Worm (Caenorhabditis elegans) whole organism, L4/young adult: ENCODE results near the gene F16F9.4.
"Not testable (repeated sequence)": the region's sequence is repeated elsewhere in the genome, so short reads cannot be mapped to it uniquely, and the experiment has no call there.

Source experiments
- W03F9.2 ChIP-seq: fragments of 150-350 bp; optimal IDR thresholded peaks from 2 replicates; lab custom pipeline; 2014; ENCODE audit warnings: missing biosample characterization, missing genetic modification characterization
- dao-5 ChIP-seq: sonication (generic microtip); optimal IDR thresholded peaks from 2 replicates; lab custom pipeline; 2016; ENCODE audit warnings: missing genotype, missing genetic modification characterization, moderate library complexity, missing compliant biosample characterization
- him-1 ChIP-seq: sonication (generic microtip); optimal IDR thresholded peaks from 2 replicates; lab custom pipeline; 2016; ENCODE audit warnings: missing genotype, missing genetic modification reagents, missing genetic modification characterization, missing compliant biosample characterization

F16F9.4 gene

DNA sequence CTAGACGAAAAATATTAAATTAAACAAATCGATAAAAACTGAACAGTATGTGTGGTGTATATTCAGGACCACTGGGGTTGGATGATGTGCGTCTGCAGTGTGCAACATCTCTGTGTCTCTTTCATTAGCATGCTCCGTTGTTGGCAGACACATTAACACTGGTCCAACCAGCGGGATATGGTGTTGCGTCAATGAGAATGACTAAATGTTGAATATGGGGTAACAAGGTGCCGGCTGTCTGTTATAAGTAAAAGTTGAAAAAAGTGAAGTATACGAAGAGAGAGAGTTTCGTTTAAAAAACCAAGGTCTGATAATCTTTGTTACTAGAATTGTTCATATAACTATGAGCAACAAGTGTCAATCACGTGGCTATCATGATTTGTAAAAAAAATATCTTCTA lies 46.3 kb downstream of the F16F9.4 start, which contains the start of gene ced-8:
Gene ced-8, minus strand, starts transcription at position 101 of the 400 bp plus-strand sequence.
- TF ChIP-seq him-1 (no peak), dao-5 (tag; lab: Kevin White, UChicago) (no peak), W03F9.2 (tag; lab: Kevin White, UChicago) (no peak)

DNA sequence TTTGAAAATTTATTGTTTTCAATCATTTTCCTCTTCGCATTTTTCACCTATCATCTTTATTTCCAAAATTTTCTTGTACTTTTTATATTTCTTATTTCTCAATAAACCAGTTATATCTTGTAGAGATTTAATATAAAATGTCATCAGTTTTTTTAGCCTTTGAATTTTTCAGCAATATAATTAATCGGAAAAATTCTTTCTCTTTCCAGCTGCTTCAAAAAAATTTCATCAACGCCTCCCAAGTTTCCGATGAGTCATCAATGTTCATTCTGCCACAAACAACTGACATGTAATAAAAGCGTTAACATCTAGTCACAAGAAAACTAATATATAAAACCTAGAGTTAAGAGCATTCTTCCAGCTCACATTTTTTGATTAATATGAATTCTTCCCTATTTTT lies 50.0 kb downstream of the F16F9.4 start, which contains the start of gene F08F1.4:
Gene F08F1.4, plus strand, starts transcription at position 301 of the 400 bp plus-strand sequence.
- no peak for TF ChIP-seq him-1
- no peak for TF ChIP-seq W03F9.2 (tag; lab: Kevin White, UChicago)
- no peak for TF ChIP-seq dao-5 (tag; lab: Kevin White, UChicago)

DNA sequence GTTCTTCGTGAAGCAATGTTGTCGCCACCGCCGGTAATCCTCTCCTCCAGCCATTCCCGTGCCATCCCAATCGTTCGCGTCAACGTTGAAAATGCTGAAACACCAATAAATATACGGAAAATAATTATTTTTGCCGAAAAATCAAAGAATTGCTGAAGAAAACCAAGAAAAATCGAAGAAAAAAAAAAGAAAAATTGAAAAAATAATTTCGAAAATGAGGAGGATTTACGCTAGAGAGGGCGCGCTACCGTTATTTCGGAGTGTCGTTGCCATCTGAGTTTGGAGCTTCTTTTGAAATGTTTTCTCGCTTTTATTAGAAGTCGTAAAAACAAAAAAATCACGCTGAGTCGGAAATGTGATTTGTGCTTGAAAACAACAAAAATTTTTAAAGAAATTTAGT lies 52.4 kb downstream of the F16F9.4 start, which contains the start of gene F08F1.9:
Gene F08F1.9, minus strand, starts transcription at position 101 of the 400 bp plus-strand sequence.
- not testable (repeated sequence) for TF ChIP-seq dao-5 (tag; lab: Kevin White, UChicago); him-1; W03F9.2 (tag; lab: Kevin White, UChicago)
